Fruit fly (Drosophila melanogaster) whole organism, pupa: Measurements from ENCODE around the gene CG5805.

Experiments
- CG10348 ChIP-seq: fragments of 200-800 bp; sonication (Bioruptor generic); IDR thresholded peaks from 2 replicates; pipeline ENCODE4 v1.3.6; 2022; ENCODE audit warnings: missing biosample characterization, missing genetic modification characterization
- CG12605 ChIP-seq: fragments of 200-800 bp; sonication (Bioruptor generic); IDR thresholded peaks from 2 replicates; pipeline ENCODE4 v1.3.6; 2022; ENCODE audit warnings: missing biosample characterization, missing genetic modification characterization
- CG13204 ChIP-seq: fragments of 200-800 bp; sonication (Bioruptor generic); optimal IDR thresholded peaks from 2 replicates; lab custom pipeline; 2018; ENCODE audit warnings: missing biosample characterization, mild to moderate bottlenecking, missing genetic modification characterization, moderate library complexity
- CG14655 ChIP-seq: fragments of 200-800 bp; sonication (Bioruptor generic); optimal IDR thresholded peaks from 3 replicates; lab custom pipeline; 2017; ENCODE audit warnings: mild to moderate bottlenecking, missing biosample characterization, missing genetic modification reagents, missing genetic modification characterization
- CG15710 ChIP-seq: fragments of 200-800 bp; sonication (Bioruptor generic); optimal IDR thresholded peaks from 2 replicates; lab custom pipeline; 2018; ENCODE audit warnings: missing biosample characterization, mild to moderate bottlenecking, missing genetic modification characterization, moderate library complexity
- CG17806 ChIP-seq: fragments of 200-800 bp; sonication (Bioruptor generic); optimal IDR thresholded peaks from 2 replicates; lab custom pipeline; 2018; ENCODE audit warnings: missing biosample characterization, mild to moderate bottlenecking, missing genetic modification characterization, moderate library complexity
- CG32121 ChIP-seq: fragments of 200-800 bp; sonication (Bioruptor generic); IDR thresholded peaks from 2 replicates; pipeline ENCODE4 v1.3.6; 2022; ENCODE audit warnings: missing biosample characterization, missing genetic modification characterization
- CG34367 ChIP-seq: fragments of 200-800 bp; sonication (Bioruptor generic); optimal IDR thresholded peaks from 2 replicates; lab custom pipeline; 2018; ENCODE audit warnings: missing biosample characterization, mild to moderate bottlenecking, missing genetic modification characterization
- CG4496 ChIP-seq: fragments of 200-800 bp; sonication (Bioruptor generic); IDR thresholded peaks from 3 replicates; pipeline ENCODE4 v1.3.6; 2022; ENCODE audit warnings: missing biosample characterization, missing genetic modification characterization
- CG8159 ChIP-seq: fragments of 200-800 bp; sonication (Bioruptor generic); optimal IDR thresholded peaks from 3 replicates; lab custom pipeline; 2018; ENCODE audit warnings: missing biosample characterization, mild to moderate bottlenecking, missing genetic modification characterization, moderate library complexity
- CG8301 ChIP-seq: fragments of 200-800 bp; sonication (Bioruptor generic); optimal IDR thresholded peaks from 2 replicates; lab custom pipeline; 2018; ENCODE audit warnings: missing biosample characterization, mild to moderate bottlenecking, missing genetic modification characterization
- CG9948 ChIP-seq: fragments of 200-800 bp; sonication (Bioruptor generic); optimal IDR thresholded peaks from 2 replicates; lab custom pipeline; 2018; ENCODE audit warnings: missing biosample characterization, mild to moderate bottlenecking, missing genetic modification characterization, moderate library complexity
- D1 ChIP-seq: fragments of 200-800 bp; sonication (Bioruptor generic); optimal IDR thresholded peaks from 2 replicates; lab custom pipeline; 2018; ENCODE audit warnings: missing biosample characterization, mild to moderate bottlenecking, missing genetic modification characterization, moderate library complexity
- EcR ChIP-seq: fragments of 200-800 bp; sonication (Bioruptor generic); optimal IDR thresholded peaks from 3 replicates; lab custom pipeline; 2019; ENCODE audit warnings: missing biosample characterization, missing genetic modification characterization, mild to moderate bottlenecking, moderate library complexity, missing genetic modification reagents
- Ets98B ChIP-seq: fragments of 200-800 bp; sonication (Bioruptor generic); IDR thresholded peaks from 2 replicates; pipeline ENCODE4 v1.3.6; 2022; ENCODE audit warnings: missing biosample characterization, missing genetic modification characterization
- Pif1A ChIP-seq: fragments of 200-800 bp; sonication (Bioruptor generic); optimal IDR thresholded peaks from 3 replicates; lab custom pipeline; 2016; ENCODE audit warnings: missing biosample characterization, missing genetic modification characterization
- Pif1B ChIP-seq: fragments of 200-800 bp; sonication (Bioruptor generic); optimal IDR thresholded peaks from 3 replicates; lab custom pipeline; 2016; ENCODE audit warnings: missing biosample characterization, missing genetic modification characterization
- Snoo ChIP-seq: fragments of 200-800 bp; sonication (Bioruptor generic); optimal IDR thresholded peaks from 3 replicates; lab custom pipeline; 2017; ENCODE audit warnings: missing biosample characterization, mild to moderate bottlenecking, missing genetic modification characterization, inconsistent platforms
- fd96Ca ChIP-seq: fragments of 200-800 bp; sonication (Bioruptor generic); IDR thresholded peaks from 3 replicates; pipeline ENCODE4 v1.3.6; 2022; ENCODE audit warnings: missing biosample characterization, missing genetic modification characterization
- gl ChIP-seq: fragments of 200-800 bp; sonication (Bioruptor generic); optimal IDR thresholded peaks from 2 replicates; lab custom pipeline; 2018; ENCODE audit warnings: missing biosample characterization, mild to moderate bottlenecking, missing genetic modification characterization
- rn ChIP-seq: fragments of 200-800 bp; sonication (Bioruptor generic); IDR thresholded peaks from 2 replicates; pipeline ENCODE4 v1.3.6; 2022; ENCODE audit warnings: missing biosample characterization, missing genetic modification characterization

The CG5805 gene

DNA sequence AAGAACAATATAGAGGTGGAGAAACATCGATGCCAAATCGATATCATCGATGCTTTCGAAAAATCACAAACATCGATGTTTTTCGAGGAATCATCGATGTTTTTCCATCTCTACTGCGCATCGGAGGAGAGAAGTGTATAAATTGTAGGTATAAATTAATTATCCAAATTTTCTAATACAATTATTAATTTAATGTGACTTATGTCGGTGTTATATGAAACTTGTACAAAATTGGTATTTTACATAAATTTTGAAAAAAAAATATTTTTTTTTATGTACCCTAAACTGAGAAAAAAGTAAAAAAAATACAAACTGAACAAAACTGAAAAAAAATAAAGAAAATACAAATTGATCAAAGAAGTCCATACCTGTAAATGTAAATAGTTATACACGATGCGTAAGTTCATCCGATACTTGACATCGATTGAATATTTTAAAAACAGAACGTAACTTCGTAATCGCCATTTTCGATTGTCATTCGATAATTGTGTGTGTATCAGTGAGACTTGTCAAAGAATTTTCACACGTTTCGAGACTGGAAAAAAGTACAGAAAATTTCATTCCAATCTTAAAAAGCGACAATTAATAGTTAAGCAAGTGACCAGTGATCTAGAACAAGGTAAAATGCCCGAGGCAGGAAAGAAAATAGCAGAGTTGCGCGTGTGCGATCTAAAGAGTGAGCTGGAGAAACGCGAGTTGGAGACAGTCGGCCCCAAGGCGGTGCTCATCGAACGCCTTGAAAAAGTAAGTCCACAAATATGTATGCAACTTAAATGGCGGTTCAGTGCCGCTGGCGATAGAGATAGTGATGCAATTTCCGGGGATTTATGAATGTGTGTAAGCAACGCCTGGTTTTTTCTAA lies 30.0 kb upstream of the CG5805 start, which contains the start of the genes CG5808 and Saf-B:
TSS of gene CG5808 (minus strand) at position 15 of the 862 bp plus-strand sequence.
TSS of gene Saf-B (plus strand) at position 472 of the 862 bp plus-strand sequence.
- TF ChIP-seq CG32121 (0 out of 2 replicates have a peak, but pooled peaks have one; percentile 21), D1 (tag; lab: Kevin White, UChicago) (no peak), CG13204 (GFP tag; lab: Kevin White, UChicago) (no peak), gl (tag; lab: Kevin White, UChicago) (no peak)

DNA sequence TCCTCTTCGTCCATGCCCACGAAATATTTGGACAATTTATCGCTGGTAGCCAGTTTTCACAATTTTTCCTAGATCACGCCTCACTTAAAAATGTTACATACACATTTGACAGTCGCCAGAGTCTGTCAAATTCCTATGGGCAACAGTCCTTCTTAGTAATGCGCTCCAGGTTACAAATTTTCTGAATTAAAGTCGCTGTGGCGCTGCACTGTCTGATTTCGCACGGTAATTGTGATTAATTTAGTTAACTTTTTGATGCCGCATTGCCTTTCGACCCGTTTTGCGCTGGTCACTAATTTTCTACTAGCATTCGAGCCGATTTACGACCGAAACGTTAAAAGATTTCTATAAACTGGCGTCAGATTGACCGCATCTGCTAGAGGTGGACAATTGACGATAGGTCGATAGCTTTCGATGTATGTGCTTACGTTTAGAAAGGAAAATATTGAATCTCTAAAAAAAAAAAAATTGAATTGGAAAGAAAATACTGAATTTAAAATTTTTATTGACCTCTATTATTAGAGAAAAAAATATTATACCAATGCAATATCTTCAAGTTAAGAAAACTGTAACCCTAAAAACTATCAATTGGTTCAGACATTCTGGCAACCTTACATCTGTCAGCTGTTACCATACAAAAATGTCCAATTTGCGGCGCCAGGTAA lies 26.5 kb upstream of the CG5805 start, which contains the start of the genes lili and CG34150:
TSS of gene lili (minus strand) at position 376 of the 665 bp plus-strand sequence.
TSS of gene CG34150 (plus strand) at position 626 of the 665 bp plus-strand sequence.
- TF ChIP-seq CG13204 (GFP tag; lab: Kevin White, UChicago) (no peak), fd96Ca (GFP tag; lab: Robert Waterston, UW) (no peak), rn (GFP tag; lab: Robert Waterston, UW) (no peak), Pif1B (GFP tag; lab: Kevin White, UChicago) (no peak), CG9948 (tag; lab: Kevin White, UChicago) (peak; percentile 38), CG4496 (peak; percentile 79), CG8159 (tag; lab: Kevin White, UChicago) (no peak), Ets98B (GFP tag; lab: Robert Waterston, UW) (peak; percentile 38; the same call in 1 of the 2 replicates), CG17806 (tag; lab: Kevin White, UChicago) (peak; percentile 39), CG15710 (tag; lab: Kevin White, UChicago) (peak; percentile 60), CG8301 (no peak), EcR (GFP tag; lab: Kevin White, UChicago) (peak; percentile 22), CG10348 (no peak), Snoo (tag; lab: Kevin White, UChicago) (peak; percentile 31), CG32121 (peak; percentile 28; the same call in 1 of the 2 replicates), CG12605 (GFP tag; lab: Robert Waterston, UW) (peak; percentile 27)

DNA sequence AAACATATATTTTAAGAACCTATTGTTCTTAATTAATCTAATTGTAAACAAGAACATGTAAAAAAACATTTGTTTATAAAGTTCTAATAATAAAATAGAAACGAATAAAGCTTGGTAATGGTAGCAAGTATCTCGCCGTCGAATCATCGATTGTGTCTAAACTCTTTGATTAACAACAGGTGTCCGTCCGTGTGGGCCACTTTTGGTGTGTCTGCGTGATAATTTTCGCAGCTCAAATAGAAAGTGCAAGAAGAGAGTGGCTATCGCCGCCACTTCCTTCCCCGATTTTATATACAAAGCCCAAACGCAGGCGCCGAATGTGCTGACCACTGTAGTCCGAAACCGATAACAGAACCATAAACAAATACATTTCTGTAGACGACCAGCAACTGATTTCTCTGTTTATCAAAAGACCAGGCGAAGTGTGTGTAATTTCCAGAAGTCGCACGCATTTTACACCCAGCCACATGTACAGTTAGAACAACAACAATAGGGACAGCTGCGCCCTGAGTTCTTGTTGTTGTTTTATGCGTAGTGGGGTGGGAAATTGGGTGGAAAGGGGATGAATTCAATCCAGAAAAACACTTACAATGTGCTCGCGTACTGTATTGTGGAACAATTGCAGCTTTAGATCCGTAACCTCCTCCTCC lies 25.9 kb upstream of the CG5805 start:
- TF ChIP-seq CG8301, result no peak
- TF ChIP-seq CG12605 (GFP tag; lab: Robert Waterston, UW), result peak; percentile 64
- TF ChIP-seq, all 21 proteins: peak for 1

DNA sequence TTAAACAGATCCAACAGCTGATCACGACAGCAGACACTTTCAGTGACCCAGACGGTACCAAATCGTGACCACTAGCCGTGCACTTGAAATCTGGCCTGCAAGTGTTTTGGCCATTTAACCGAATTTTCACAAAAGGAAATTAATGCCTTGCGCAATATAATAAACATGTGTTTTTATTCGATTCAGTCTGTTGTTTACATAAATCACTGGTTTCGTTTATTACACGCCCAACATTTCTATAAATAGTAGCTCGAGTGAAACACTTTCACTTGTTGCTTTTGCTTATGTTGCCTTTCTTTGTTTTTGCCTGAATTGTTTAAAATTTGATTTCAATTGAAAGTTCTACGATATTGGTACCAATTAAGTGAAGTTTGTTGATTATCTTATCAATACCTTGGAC lies 25.2 kb upstream of the CG5805 start:
- TF ChIP-seq EcR (GFP tag; lab: Kevin White, UChicago) (no peak), CG13204 (GFP tag; lab: Kevin White, UChicago) (no peak), Pif1B (GFP tag; lab: Kevin White, UChicago) (no peak), Snoo (tag; lab: Kevin White, UChicago) (no peak), fd96Ca (GFP tag; lab: Robert Waterston, UW) (no peak), D1 (tag; lab: Kevin White, UChicago) (no peak), CG4496 (no peak), rn (GFP tag; lab: Robert Waterston, UW) (no peak), CG32121 (no peak), CG14655 (GFP tag; lab: Kevin White, UChicago) (no peak), CG10348 (no peak), CG12605 (GFP tag; lab: Robert Waterston, UW) (no peak), CG8159 (tag; lab: Kevin White, UChicago) (no peak), CG9948 (tag; lab: Kevin White, UChicago) (no peak), Pif1A (GFP tag; lab: Kevin White, UChicago) (no peak), gl (tag; lab: Kevin White, UChicago) (no peak)

DNA sequence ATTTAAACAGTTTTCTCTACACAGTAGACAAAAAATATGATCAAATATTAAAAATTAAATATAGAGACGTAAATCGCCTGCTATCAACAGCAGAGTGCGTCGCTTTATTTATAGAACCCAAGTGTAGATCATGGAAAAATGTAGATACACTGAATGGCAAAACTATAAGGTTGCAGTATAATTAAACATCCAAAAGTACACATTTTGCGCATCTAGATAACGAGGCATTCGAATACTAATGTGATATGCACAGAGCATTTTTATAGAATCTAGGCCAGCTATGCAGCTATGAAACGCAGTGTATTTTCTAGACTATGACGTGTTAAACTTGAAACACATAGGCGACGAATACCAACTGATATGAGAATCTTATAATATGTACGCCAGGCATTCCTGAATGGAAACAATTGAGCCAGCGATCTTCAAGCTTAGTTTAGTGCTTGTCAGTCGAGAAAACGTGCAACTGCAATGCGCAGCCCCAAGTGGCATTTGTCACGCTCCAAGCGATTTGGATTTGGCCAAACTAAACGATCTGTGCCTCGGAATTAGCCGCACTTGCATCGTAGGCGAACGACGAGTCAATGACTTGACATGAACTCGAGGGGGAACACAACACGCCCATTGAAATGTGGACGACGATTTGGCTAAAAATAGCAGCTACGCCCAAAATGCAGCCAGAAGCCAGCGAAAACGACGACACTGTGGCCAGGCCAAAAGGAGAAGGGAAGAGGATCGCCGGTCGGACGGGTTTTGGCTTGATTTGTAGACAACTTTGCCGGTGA lies 23.8 kb upstream of the CG5805 start:
- TF ChIP-seq Ets98B (GFP tag; lab: Robert Waterston, UW) (peak; percentile 97), D1 (tag; lab: Kevin White, UChicago) (no peak), CG14655 (GFP tag; lab: Kevin White, UChicago) (peak; percentile 96), Pif1B (GFP tag; lab: Kevin White, UChicago) (peak; percentile 93), CG9948 (tag; lab: Kevin White, UChicago) (peak; percentile 88), CG10348 (peak; percentile 85), CG15710 (tag; lab: Kevin White, UChicago) (peak; percentile 90), EcR (GFP tag; lab: Kevin White, UChicago) (peak; percentile 95), CG8301 (peak; percentile 95), Snoo (tag; lab: Kevin White, UChicago) (peak; percentile 69), rn (GFP tag; lab: Robert Waterston, UW) (peak; percentile 89), CG4496 (peak; percentile 98), CG8159 (tag; lab: Kevin White, UChicago) (peak; percentile 88), CG32121 (peak; percentile 93), Pif1A (GFP tag; lab: Kevin White, UChicago) (peak; percentile 93), CG34367 (tag; lab: Kevin White, UChicago) (peak; percentile 92), fd96Ca (GFP tag; lab: Robert Waterston, UW) (peak; percentile 98), gl (tag; lab: Kevin White, UChicago) (peak; percentile 85), CG17806 (tag; lab: Kevin White, UChicago) (peak; percentile 92), CG12605 (GFP tag; lab: Robert Waterston, UW) (peak; percentile 94), CG13204 (GFP tag; lab: Kevin White, UChicago) (no peak)
